Fruit fly (Drosophila melanogaster): ENCODE measurements around the gene Klp98A.

The Klp98A gene

DNA sequence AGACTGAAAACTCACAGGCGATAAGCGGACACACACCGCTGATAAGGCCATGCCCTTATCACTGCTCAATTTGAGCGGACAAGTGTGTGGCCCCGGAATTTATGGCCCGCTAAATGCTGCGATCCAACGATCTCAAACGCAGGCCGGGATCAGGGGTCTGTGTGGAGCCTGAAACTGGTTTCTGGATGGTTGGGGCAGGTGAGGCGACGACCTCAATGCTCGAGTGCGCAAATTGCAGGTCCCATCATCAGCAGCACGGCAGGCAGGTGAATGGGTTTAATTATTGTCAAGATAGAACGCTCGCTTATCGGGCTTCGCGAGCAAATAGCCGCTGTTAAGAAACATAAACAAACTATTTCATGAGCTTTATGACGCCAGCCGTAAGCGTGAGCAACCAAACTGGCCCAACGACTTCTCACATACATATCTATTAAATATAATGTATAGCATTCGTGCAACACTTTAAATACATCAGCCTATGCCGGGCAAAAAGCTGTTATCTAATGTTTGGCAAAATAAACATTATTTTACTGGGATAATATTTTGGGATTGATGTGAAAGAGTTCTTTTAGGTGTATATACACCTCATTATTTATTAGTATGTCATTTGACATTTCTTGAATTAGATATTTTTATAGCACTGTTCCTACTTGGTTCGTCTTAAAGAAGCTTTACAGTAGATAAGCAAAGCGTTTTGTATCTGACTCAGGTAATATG lies 46.7 kb upstream of the Klp98A start (continued):
- TF ChIP-seq pho (GFP tag; optimal IDR thresholded peaks at IDR 0.05) (no peak), mam (GFP tag; optimal IDR thresholded peaks at IDR 0.05) (no peak), CG18599 (GFP tag; optimal IDR thresholded peaks at IDR 0.05) (peak; percentile 18), tx (GFP tag; optimal IDR thresholded peaks at IDR 0.05) (no peak), Six4 (GFP tag; optimal IDR thresholded peaks at IDR 0.05) (no peak), gcm2 (GFP tag; optimal IDR thresholded peaks at IDR 0.05) (no peak), CG13894 (tag; optimal IDR thresholded peaks at IDR 0.05) (no peak), stwl (tag; optimal IDR thresholded peaks at IDR 0.05) (no peak), Dref (GFP tag; IDR thresholded peaks at IDR 0.05) (no peak), gsb (GFP tag; IDR thresholded peaks at IDR 0.05) (no peak), Mrtf (GFP tag; IDR thresholded peaks at IDR 0.05) (no peak), Atf-2 (GFP tag; optimal IDR thresholded peaks at IDR 0.05) (no peak), CG11504 (tag; optimal IDR thresholded peaks at IDR 0.05) (peak; percentile 14), slbo (GFP tag; IDR thresholded peaks at IDR 0.05) (no peak), Abd-B (GFP tag; optimal IDR thresholded peaks at IDR 0.05) (no peak), wek (GFP tag; optimal IDR thresholded peaks at IDR 0.05) (no peak), CG18011 (GFP tag; optimal IDR thresholded peaks at IDR 0.05) (no peak), ci (GFP tag; IDR thresholded peaks at IDR 0.05) (no peak), CG6654 (GFP tag; optimal IDR thresholded peaks at IDR 0.05) (no peak), corto (GFP tag; optimal IDR thresholded peaks at IDR 0.05) (no peak), CG32772 (GFP tag; IDR thresholded peaks at IDR 0.05) (no peak), C15 (GFP tag; IDR thresholded peaks at IDR 0.05) (no peak), CG7556 (GFP tag; optimal IDR thresholded peaks at IDR 0.05) (no peak), CG30431 (GFP tag; optimal IDR thresholded peaks at IDR 0.05) (no peak), nerfin-1 (tag; optimal IDR thresholded peaks at IDR 0.05) (no peak), Doc2 (GFP tag; IDR thresholded peaks at IDR 0.05) (no peak), HHEX (GFP tag; optimal IDR thresholded peaks at IDR 0.05) (no peak), CG12769 (tag; optimal IDR thresholded peaks at IDR 0.05) (peak; percentile 29), CG32767 (GFP tag; IDR thresholded peaks at IDR 0.05) (no peak), gt (GFP tag; IDR thresholded peaks at IDR 0.05) (no peak), yki (optimal IDR thresholded peaks at IDR 0.05) (no peak), bcd (GFP tag; optimal IDR thresholded peaks at IDR 0.05) (no peak), fd3F (GFP tag; optimal IDR thresholded peaks at IDR 0.05) (no peak), jigr1 (GFP tag; IDR thresholded peaks at IDR 0.05) (no peak), Xrp1 (GFP tag; IDR thresholded peaks at IDR 0.05) (no peak), ac (GFP tag; optimal IDR thresholded peaks at IDR 0.05) (no peak), CG17568 (GFP tag; optimal IDR thresholded peaks at IDR 0.05) (no peak), hkb (optimal IDR thresholded peaks at IDR 0.05) (no peak), hkb (GFP tag; IDR thresholded peaks at IDR 0.05) (no peak), CG34224 (GFP tag; IDR thresholded peaks at IDR 0.05; ENCODE audit: partially characterized antibody) (no peak), Pdp1 (GFP tag; optimal IDR thresholded peaks at IDR 0.05) (peak in 1 of 2 experiments; percentile 36), Fer3 (tag; optimal IDR thresholded peaks at IDR 0.05) (no peak), lov (optimal IDR thresholded peaks at IDR 0.05) (no peak), lov (GFP tag; IDR thresholded peaks at IDR 0.05) (no peak), jing (GFP tag; optimal IDR thresholded peaks at IDR 0.05) (no peak), CG6689 (GFP tag; IDR thresholded peaks at IDR 0.05) (no peak), CG13296 (GFP tag; optimal IDR thresholded peaks at IDR 0.05) (peak; percentile 33), crc (GFP tag; optimal IDR thresholded peaks at IDR 0.05) (no peak), CG12155 (GFP tag; optimal IDR thresholded peaks at IDR 0.05) (no peak), CG3838 (GFP tag; optimal IDR thresholded peaks at IDR 0.05) (no peak), CG3995 (GFP tag; optimal IDR thresholded peaks at IDR 0.05) (no peak), Sry-δ (GFP tag; optimal IDR thresholded peaks at IDR 0.05) (no peak)
